Worm (Caenorhabditis elegans) whole organism, late embryonic: Measurements from ENCODE around the gene Y56A3A.28.

ENCODE experiments used
- ama-1 ChIP-seq: fragments of 150-350 bp; optimal IDR thresholded peaks from 2 replicates; lab custom pipeline; 2014
- elt-2 ChIP-seq: sonication (generic microtip); optimal IDR thresholded peaks from 2 replicates; lab custom pipeline; 2016; ENCODE audit warnings: missing genetic modification reagents, missing genetic modification characterization, missing compliant biosample characterization
- fkh-10 ChIP-seq: fragments of 150-350 bp; optimal IDR thresholded peaks from 2 replicates; lab custom pipeline; 2014; ENCODE audit warnings: missing biosample characterization, missing genetic modification reagents, missing genetic modification characterization
- gmeb-2 ChIP-seq: sonication (generic microtip); optimal IDR thresholded peaks from 2 replicates; lab custom pipeline; 2016; ENCODE audit warnings: missing genetic modification characterization, inconsistent platforms, missing compliant biosample characterization
- pqm-1 ChIP-seq: sonication (generic microtip); optimal IDR thresholded peaks from 2 replicates; lab custom pipeline; 2016; ENCODE audit warnings: missing genetic modification characterization, missing compliant biosample characterization

DNA sequence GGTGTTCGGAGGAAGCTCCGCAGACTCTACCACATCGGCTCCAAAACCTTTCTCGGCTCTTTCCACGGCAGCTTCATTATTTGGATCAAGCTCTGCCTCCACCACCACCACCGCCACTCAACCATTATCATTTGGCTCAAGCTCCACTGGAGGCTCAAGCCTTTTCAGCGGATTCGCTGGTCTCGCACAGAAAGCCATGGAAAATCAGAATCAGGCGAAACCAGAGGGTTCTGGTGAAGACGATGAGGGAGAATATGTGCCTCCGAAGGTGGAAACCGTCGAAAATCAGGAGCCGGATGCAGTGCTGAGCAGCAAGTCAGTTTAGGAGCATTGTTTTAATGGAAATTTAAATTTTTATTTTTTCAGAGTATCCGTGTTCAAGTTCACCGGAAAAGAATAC, 54.1 kb downstream of the Y56A3A.28 start:
- TF ChIP-seq elt-2: no peak
- no peak for TF ChIP-seq gmeb-2 (tag; lab: Kevin White, UChicago)
- TF ChIP-seq ama-1: no peak
- no peak for TF ChIP-seq pqm-1 (tag; lab: Kevin White, UChicago)
- TF ChIP-seq fkh-10: no peak
